Worm (Caenorhabditis elegans) whole organism, L1 larva: ENCODE results near the gene srh-88.

ENCODE experiments used
- C04F5.9 ChIP-seq: sonication (generic microtip); optimal IDR thresholded peaks from 2 replicates; lab custom pipeline; 2016; ENCODE audit warnings: missing genetic modification characterization, missing compliant biosample characterization
- F16B12.6 ChIP-seq: fragments of 150-350 bp; optimal IDR thresholded peaks from 2 replicates; lab custom pipeline; 2014; ENCODE audit warnings: missing biosample characterization, missing genetic modification characterization
- Y116A8C.19 ChIP-seq: sonication (generic microtip); optimal IDR thresholded peaks from 2 replicates; lab custom pipeline; 2016; ENCODE audit warnings: missing compliant biosample characterization, missing genetic modification characterization, borderline replicate concordance
- aly-2 ChIP-seq: fragments of 150-350 bp; optimal IDR thresholded peaks from 2 replicates; lab custom pipeline; 2014; ENCODE audit warnings: missing biosample characterization, missing genetic modification characterization
- dsc-1 ChIP-seq: sonication (generic microtip); optimal IDR thresholded peaks from 2 replicates; lab custom pipeline; 2016; ENCODE audit warnings: mild to moderate bottlenecking, missing genetic modification characterization, missing compliant biosample characterization
- efl-3 ChIP-seq: fragments of 200-800 bp; sonication (Bioruptor generic); optimal IDR thresholded peaks from 2 replicates; lab custom pipeline; 2018; ENCODE audit warnings: mild to moderate bottlenecking, missing genetic modification characterization, missing compliant biosample characterization
- fkh-8 ChIP-seq: sonication (generic microtip); optimal IDR thresholded peaks from 2 replicates; lab custom pipeline; 2016; ENCODE audit warnings: mild to moderate bottlenecking, missing genetic modification characterization, missing compliant biosample characterization
- hlh-4 ChIP-seq: sonication (generic microtip); optimal IDR thresholded peaks from 2 replicates; lab custom pipeline; 2016; ENCODE audit warnings: mild to moderate bottlenecking, missing genetic modification characterization, missing compliant biosample characterization
- isw-1 ChIP-seq: fragments of 200-800 bp; sonication (Bioruptor generic); IDR thresholded peaks from 2 replicates; pipeline ENCODE4 v1.3.6; 2022; ENCODE audit warnings: missing genetic modification characterization, missing compliant biosample characterization
- lin-15B ChIP-seq: fragments of 150-350 bp; sonication (generic microtip); optimal IDR thresholded peaks from 3 replicates; lab custom pipeline; 2014; ENCODE audit warnings: missing biosample characterization, missing genetic modification characterization
- mdl-1 ChIP-seq, 2 experiments: fragments of 150-350 bp; optimal IDR thresholded peaks; 2 replicates each; lab custom pipeline; 2014 to 2017; ENCODE audit warnings: missing biosample characterization in 2 of 2, missing genetic modification characterization in 2 of 2, inconsistent platforms in 1 of 2
- mef-2 ChIP-seq: fragments of 150-350 bp; optimal IDR thresholded peaks from 2 replicates; lab custom pipeline; 2014; ENCODE audit warnings: missing biosample characterization, missing genetic modification characterization
- nhr-28 ChIP-seq: fragments of 150-350 bp; optimal IDR thresholded peaks from 2 replicates; lab custom pipeline; 2014; ENCODE audit warnings: missing biosample characterization, missing genetic modification characterization
- nhr-85 ChIP-seq: sonication (generic microtip); peaks from one replicate; lab custom pipeline; 2016; ENCODE audit warnings: missing genetic modification characterization, inconsistent platforms, missing compliant biosample characterization
- pag-3 ChIP-seq: sonication (generic microtip); optimal IDR thresholded peaks from 2 replicates; lab custom pipeline; 2017; ENCODE audit warnings: missing genetic modification characterization, mild to moderate bottlenecking, missing compliant biosample characterization, antibody characterized with exemption, borderline replicate concordance; ENCODE audit not compliant: insufficient read depth
- pqm-1 ChIP-seq: sonication (generic microtip); optimal IDR thresholded peaks from 3 replicates; lab custom pipeline; 2017; ENCODE audit warnings: missing biosample characterization, missing genetic modification characterization
- rnt-1 ChIP-seq: sonication (generic microtip); optimal IDR thresholded peaks from 2 replicates; lab custom pipeline; 2016; ENCODE audit warnings: mild to moderate bottlenecking, missing genetic modification characterization, moderate library complexity, missing compliant biosample characterization
- snpc-4 ChIP-seq: fragments of 150-350 bp; optimal IDR thresholded peaks from 2 replicates; lab custom pipeline; 2014; ENCODE audit warnings: missing biosample characterization, missing genetic modification characterization
- sptf-1 ChIP-seq: fragments of 150-350 bp; optimal IDR thresholded peaks from 2 replicates; lab custom pipeline; 2014; ENCODE audit warnings: missing biosample characterization, missing genetic modification characterization
- sup-37 ChIP-seq: fragments of 200-800 bp; sonication (Bioruptor generic); optimal IDR thresholded peaks from 2 replicates; lab custom pipeline; 2018; ENCODE audit warnings: mild to moderate bottlenecking, missing genetic modification characterization, missing compliant biosample characterization
- tlp-1 ChIP-seq: fragments of 150-350 bp; optimal IDR thresholded peaks from 2 replicates; lab custom pipeline; 2014; ENCODE audit warnings: missing biosample characterization, missing genetic modification characterization
- vab-15 ChIP-seq: sonication (generic microtip); optimal IDR thresholded peaks from 2 replicates; lab custom pipeline; 2017; ENCODE audit warnings: missing genotype, mild to moderate bottlenecking, missing genetic modification characterization, missing compliant biosample characterization

The srh-88 gene

ce11 chrV:2920125-2920524, 44.6 kb downstream of the srh-88 start:
- TF ChIP-seq snpc-4 (peak; percentile 44), dsc-1 (tag; lab: Kevin White, UChicago) (no peak)

ce11 chrV:2913948-2914347, 50.7 kb downstream of the srh-88 start, which contains the start of gene srh-146:
srh-146 (plus strand) TSS chrV:2914248.
- TF ChIP-seq nhr-28 (tag; lab: Kevin White, UChicago) (no peak), nhr-85 (tag; lab: Kevin White, UChicago) (no peak), pqm-1 (tag; lab: Kevin White, UChicago) (no peak), sptf-1 (no peak), Y116A8C.19 (tag; lab: Kevin White, UChicago) (no peak), efl-3 (no peak), mef-2 (tag; lab: Kevin White, UChicago) (no peak), C04F5.9 (tag; lab: Kevin White, UChicago) (no peak), hlh-4 (no peak), F16B12.6 (tag; lab: Kevin White, UChicago) (no peak), aly-2 (tag; lab: Kevin White, UChicago) (no peak), fkh-8 (tag; lab: Kevin White, UChicago) (no peak), tlp-1 (tag; lab: Kevin White, UChicago) (no peak), mdl-1 (tag; optimal IDR thresholded peaks at IDR 0.05; lab: Kevin White, UChicago) (no peak), pag-3 (tag; lab: Kevin White, UChicago) (no peak), rnt-1 (tag; lab: Kevin White, UChicago) (no peak), vab-15 (no peak), sup-37 (no peak), isw-1 (GFP tag; lab: Robert Waterston, UW) (no peak), lin-15B (tag; lab: Kevin White, UChicago) (no peak)
